Worm (Caenorhabditis elegans) whole organism, early embryonic: Measurements from ENCODE around the gene ZC262.13.

Experiments
- F13C5.2 ChIP-seq: sonication (generic microtip); optimal IDR thresholded peaks from 2 replicates; lab custom pipeline; 2017; ENCODE audit warnings: mild to moderate bottlenecking, missing genetic modification characterization, inconsistent platforms, missing compliant biosample characterization
- ama-1 ChIP-seq: fragments of 150-350 bp; optimal IDR thresholded peaks from 2 replicates; lab custom pipeline; 2014
- ceh-36 ChIP-seq: sonication (generic microtip); optimal IDR thresholded peaks from 2 replicates; lab custom pipeline; 2016; ENCODE audit warnings: missing genetic modification characterization, inconsistent platforms, missing compliant biosample characterization
- hmbx-1 ChIP-seq: sonication (generic microtip); optimal IDR thresholded peaks from 2 replicates; lab custom pipeline; 2016; ENCODE audit warnings: mild to moderate bottlenecking, missing genetic modification characterization, missing compliant biosample characterization
- hmg-4 ChIP-seq: fragments of 200-800 bp; sonication (Bioruptor generic); optimal IDR thresholded peaks from 2 replicates; lab custom pipeline; 2018; ENCODE audit warnings: mild to moderate bottlenecking, missing genetic modification characterization, missing compliant biosample characterization
- pes-1 ChIP-seq: fragments of 200-800 bp; sonication (Bioruptor generic); IDR thresholded peaks from 2 replicates; pipeline ENCODE4 v1.3.6; 2022; ENCODE audit warnings: missing genetic modification reagents, missing genetic modification characterization, missing compliant biosample characterization
- scrt-1 ChIP-seq: fragments of 200-800 bp; sonication (Bioruptor generic); IDR thresholded peaks from 2 replicates; pipeline ENCODE4 v1.3.6; 2022; ENCODE audit warnings: missing genetic modification characterization, missing compliant biosample characterization
- tra-4 ChIP-seq: sonication (generic microtip); optimal IDR thresholded peaks from 2 replicates; lab custom pipeline; 2017; ENCODE audit warnings: missing genetic modification characterization, missing compliant biosample characterization

- TF ChIP-seq ama-1 (no peak), ceh-36 (tag; lab: Kevin White, UChicago) (no peak), hmg-4 (GFP tag; lab: Kevin White, UChicago) (no peak), F13C5.2 (tag; lab: Kevin White, UChicago) (no peak), hmbx-1 (tag; lab: Kevin White, UChicago) (no peak), tra-4 (tag; lab: Kevin White, UChicago) (no peak), scrt-1 (GFP tag; lab: Robert Waterston, UW) (no peak), pes-1 (GFP tag; lab: Robert Waterston, UW) (no peak)
Observed at ce11 chrIII:8299734-8300133, 26.3 kb upstream of the ZC262.13 start.
